Worm (Caenorhabditis elegans) whole organism, midembryonic: ENCODE measurements around the gene M01B2.8.
"Not testable (repeated sequence)": the region's sequence is repeated elsewhere in the genome, so short reads cannot be mapped to it uniquely, and the experiment has no call there.

Experiments used
- T22C8.4 ChIP-seq: fragments of 200-800 bp; sonication (Bioruptor generic); IDR thresholded peaks from 2 replicates; pipeline ENCODE4 v1.3.6; 2022; ENCODE audit warnings: missing genetic modification characterization, missing compliant biosample characterization
- cog-1 ChIP-seq: sonication (generic microtip); optimal IDR thresholded peaks from 2 replicates; lab custom pipeline; 2016; ENCODE audit warnings: missing genetic modification characterization, missing compliant biosample characterization
- flt-1 ChIP-seq: fragments of 200-800 bp; sonication (Bioruptor generic); IDR thresholded peaks from 2 replicates; pipeline ENCODE4 v1.3.6; 2022; ENCODE audit warnings: missing genetic modification characterization, missing compliant biosample characterization
- klf-2 ChIP-seq: fragments of 200-800 bp; sonication (Bioruptor generic); conservative IDR thresholded peaks from 2 replicates; pipeline ENCODE4 v1.3.6; 2022; ENCODE audit warnings: missing genetic modification reagents, missing genetic modification characterization, missing compliant biosample characterization
- med-1 ChIP-seq: sonication (generic microtip); optimal IDR thresholded peaks from 2 replicates; lab custom pipeline; 2017; ENCODE audit warnings: missing genetic modification characterization, mild to moderate bottlenecking, missing compliant biosample characterization, antibody characterized with exemption, missing genetic modification reagents; ENCODE audit not compliant: insufficient read depth
- ref-1 ChIP-seq: fragments of 200-800 bp; sonication (Bioruptor generic); conservative IDR thresholded peaks from 2 replicates; pipeline ENCODE4 v1.3.6; 2022; ENCODE audit warnings: missing genetic modification reagents, missing genetic modification characterization, missing compliant biosample characterization
- tab-1 ChIP-seq: fragments of 200-800 bp; sonication (Bioruptor generic); IDR thresholded peaks from 2 replicates; pipeline ENCODE4 v1.3.6; 2022; ENCODE audit warnings: missing genetic modification characterization, missing compliant biosample characterization
- ztf-23 ChIP-seq: fragments of 200-800 bp; sonication (Bioruptor generic); IDR thresholded peaks from 2 replicates; pipeline ENCODE4 v1.3.6; 2022; ENCODE audit warnings: missing genetic modification reagents, missing genetic modification characterization, missing compliant biosample characterization
- ztf-29 ChIP-seq: fragments of 200-800 bp; sonication (Bioruptor generic); IDR thresholded peaks from 2 replicates; pipeline ENCODE4 v1.3.6; 2022; ENCODE audit warnings: missing genetic modification reagents, missing genetic modification characterization, missing compliant biosample characterization

The M01B2.8 gene

DNA sequence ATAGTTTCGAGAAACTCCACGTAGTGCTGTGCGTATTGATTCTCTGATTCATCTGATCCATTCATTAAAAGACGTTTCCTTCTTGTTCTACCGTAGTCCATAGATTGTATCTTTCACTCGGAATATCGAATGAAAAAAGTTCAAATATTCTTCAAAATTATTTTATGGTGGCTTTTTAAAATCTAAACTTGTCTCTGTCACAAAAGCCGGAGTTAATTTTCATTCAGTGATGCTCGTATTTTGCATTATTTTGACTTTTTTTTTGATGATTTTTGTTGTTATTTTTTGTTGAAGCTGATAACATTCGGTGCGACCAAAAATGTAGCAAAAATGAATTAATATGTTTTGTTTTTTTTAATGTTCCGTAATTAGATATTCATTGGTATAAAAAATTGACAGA is 24.3 kb upstream of the M01B2.8 start, which contains the start of gene nhr-164:
TSS of gene nhr-164 (minus strand) at position 101 of the 400 bp plus-strand sequence.
- TF ChIP-seq ztf-29 (GFP tag; lab: Robert Waterston, UW) (no peak), ztf-23 (no peak), ref-1 (GFP tag; lab: Robert Waterston, UW) (no peak), cog-1 (tag; lab: Kevin White, UChicago) (no peak), med-1 (no peak), tab-1 (no peak), klf-2 (no peak), T22C8.4 (GFP tag; lab: Robert Waterston, UW) (no peak), flt-1 (GFP tag; lab: Robert Waterston, UW) (no peak)

DNA sequence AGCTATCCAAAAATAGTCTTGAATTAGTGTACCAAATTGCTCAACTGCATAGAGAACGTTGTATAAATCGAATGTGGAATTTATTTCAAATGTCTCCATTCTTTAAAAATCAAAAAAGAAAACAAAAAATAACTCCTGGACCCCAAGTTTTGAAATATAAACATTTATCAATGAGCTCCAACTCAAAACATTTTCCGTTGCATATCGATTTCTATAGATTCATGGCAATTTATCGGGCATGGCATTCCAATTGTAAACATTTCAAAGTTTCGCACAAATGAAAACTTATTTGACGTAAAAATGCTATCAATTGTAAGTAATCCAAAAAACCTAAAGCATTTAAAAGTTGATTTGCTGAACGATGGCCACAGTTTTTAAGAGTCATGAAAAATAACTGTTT is 21.5 kb upstream of the M01B2.8 start, which contains the start of gene srw-12:
TSS of gene srw-12 (minus strand) at position 101 of the 400 bp plus-strand sequence.
- TF ChIP-seq ztf-29 (GFP tag; lab: Robert Waterston, UW) (no peak), cog-1 (tag; lab: Kevin White, UChicago) (no peak), ztf-23 (no peak), flt-1 (GFP tag; lab: Robert Waterston, UW) (no peak), T22C8.4 (GFP tag; lab: Robert Waterston, UW) (no peak), klf-2 (no peak), ref-1 (GFP tag; lab: Robert Waterston, UW) (no peak), tab-1 (no peak), med-1 (no peak)

- TF ChIP-seq cog-1 (tag; lab: Kevin White, UChicago), result no peak
- TF ChIP-seq flt-1 (GFP tag; lab: Robert Waterston, UW), result no peak
- TF ChIP-seq tab-1, result no peak
- TF ChIP-seq ref-1 (GFP tag; lab: Robert Waterston, UW), result no peak
These were observed 19.8 kb upstream of the M01B2.8 start, which contains the start of gene srw-11 for ce11 chrV:15240215-15240614. TSS of gene srw-11 (minus strand) at chrV:15240315.

ce11 chrV:15241259-15241658 is 18.7 kb upstream of the M01B2.8 start, which contains the start of gene chil-12:
TSS of gene chil-12 (plus strand) at chrV:15241559.
- TF ChIP-seq flt-1 (GFP tag; lab: Robert Waterston, UW), result no peak
- no peak for TF ChIP-seq klf-2
- no peak for TF ChIP-seq med-1
- no peak for TF ChIP-seq ztf-23
- TF ChIP-seq tab-1, result no peak
- no peak for TF ChIP-seq ztf-29 (GFP tag; lab: Robert Waterston, UW)
- TF ChIP-seq T22C8.4 (GFP tag; lab: Robert Waterston, UW), result no peak
- no peak for TF ChIP-seq ref-1 (GFP tag; lab: Robert Waterston, UW)
- TF ChIP-seq cog-1 (tag; lab: Kevin White, UChicago), result no peak

DNA sequence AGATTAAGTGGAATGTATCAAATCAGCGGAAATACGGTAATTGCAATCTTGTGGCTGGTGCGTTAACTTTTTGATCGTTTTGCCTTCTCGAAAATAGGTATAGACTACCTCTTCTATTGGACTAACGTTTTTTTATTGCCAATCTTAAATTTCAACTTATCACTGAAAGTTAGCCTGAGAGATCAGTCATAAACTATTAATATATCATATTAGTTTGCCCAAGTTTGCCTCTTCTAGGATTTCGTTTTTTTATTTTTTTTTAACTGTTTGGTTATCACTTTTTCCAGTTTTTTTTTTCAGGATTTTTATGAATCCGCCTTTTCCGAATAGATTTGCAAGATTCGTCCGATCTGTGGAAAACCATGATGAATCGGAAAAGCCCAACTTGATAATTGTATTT is 15.5 kb upstream of the M01B2.8 start, which contains the start of gene kin-30:
TSS of gene kin-30 (plus strand) at position 301 of the 400 bp plus-strand sequence.
- TF ChIP-seq cog-1 (tag; lab: Kevin White, UChicago) (no peak), klf-2 (no peak), tab-1 (no peak), T22C8.4 (GFP tag; lab: Robert Waterston, UW) (no peak), ref-1 (GFP tag; lab: Robert Waterston, UW) (no peak), ztf-23 (no peak), flt-1 (GFP tag; lab: Robert Waterston, UW) (no peak), ztf-29 (GFP tag; lab: Robert Waterston, UW) (no peak), med-1 (no peak)

- TF ChIP-seq klf-2; ztf-29 (GFP tag; lab: Robert Waterston, UW); med-1: not testable (repeated sequence)
These were observed 9.7 kb upstream of the M01B2.8 start, which contains the start of gene srd-28 for ce11 chrV:15250304-15250703. TSS of gene srd-28 (plus strand) at chrV:15250604.

DNA sequence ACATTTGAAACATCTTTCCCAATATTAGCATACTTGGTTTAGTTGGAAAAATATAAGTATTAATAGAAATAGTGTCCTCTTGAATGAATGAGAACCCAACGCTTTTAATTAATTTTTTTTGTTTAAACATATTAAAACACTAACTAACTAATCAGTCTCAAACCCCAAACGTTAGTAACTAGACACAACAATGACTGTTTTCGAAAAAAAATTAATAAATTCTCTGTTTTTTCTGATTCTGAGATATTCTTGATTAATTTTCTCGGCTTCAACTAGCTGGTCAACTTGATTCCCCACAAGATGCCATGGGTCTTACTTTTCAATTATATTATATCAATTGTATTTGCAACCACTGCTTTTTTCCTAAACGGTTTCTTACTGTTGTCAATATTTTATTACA is 7.9 kb upstream of the M01B2.8 start, which contains the start of gene srbc-76:
TSS of gene srbc-76 (plus strand) at position 301 of the 400 bp plus-strand sequence.
- no peak for TF ChIP-seq med-1
- no peak for TF ChIP-seq ztf-23
- no peak for TF ChIP-seq T22C8.4 (GFP tag; lab: Robert Waterston, UW)
- TF ChIP-seq cog-1 (tag; lab: Kevin White, UChicago), result no peak
- TF ChIP-seq tab-1, result no peak

DNA sequence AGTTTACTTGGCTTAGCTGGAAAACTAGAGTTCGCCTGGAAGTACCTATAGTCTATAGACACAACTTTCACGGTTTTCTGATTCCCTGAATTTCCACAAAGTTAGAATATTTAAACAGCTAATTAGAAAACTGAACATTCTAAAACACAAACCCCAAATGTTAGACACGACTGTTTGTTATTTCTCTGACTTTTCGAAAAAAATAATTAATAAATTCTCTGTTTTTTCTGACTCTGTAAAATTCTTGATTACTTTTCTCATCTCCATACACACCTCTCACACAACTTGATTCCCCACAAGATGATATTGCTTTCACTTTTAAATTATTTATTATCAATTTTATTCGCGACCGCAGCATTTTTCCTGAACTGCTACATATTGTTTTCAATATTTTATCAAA is 6.5 kb upstream of the M01B2.8 start, which contains the start of gene srbc-75:
TSS of gene srbc-75 (plus strand) at position 301 of the 400 bp plus-strand sequence.
- TF ChIP-seq flt-1 (GFP tag; lab: Robert Waterston, UW) (no peak), ztf-29 (GFP tag; lab: Robert Waterston, UW) (no peak), ztf-23 (no peak), med-1 (no peak), ref-1 (GFP tag; lab: Robert Waterston, UW) (no peak), klf-2 (no peak), tab-1 (no peak), cog-1 (tag; lab: Kevin White, UChicago) (no peak), T22C8.4 (GFP tag; lab: Robert Waterston, UW) (no peak)

- not testable (repeated sequence) for TF ChIP-seq ztf-23; med-1; flt-1 (GFP tag; lab: Robert Waterston, UW)
These were observed 3.3 kb upstream of the M01B2.8 start, which contains the start of gene srsx-39 for ce11 chrV:15256669-15257068. TSS of gene srsx-39 (minus strand) at chrV:15256769.

DNA sequence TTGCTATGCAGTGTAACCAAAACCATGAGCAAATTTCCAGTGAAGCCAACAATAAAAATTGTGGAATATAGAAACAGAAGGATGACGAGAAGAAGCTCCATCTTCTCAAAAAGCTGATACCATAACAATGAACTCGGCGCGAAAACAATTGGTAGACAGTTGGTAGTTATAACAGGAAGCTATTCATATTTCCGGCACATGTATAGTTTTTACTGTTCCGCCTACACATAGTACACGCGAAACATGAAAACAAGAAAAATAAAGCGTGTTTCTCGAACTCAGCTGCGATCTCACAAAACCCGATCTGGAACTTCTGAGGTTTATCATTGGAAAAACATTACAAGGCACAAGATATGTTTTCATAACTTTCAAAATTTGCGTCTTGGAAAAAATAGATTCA is 955 bp upstream of the M01B2.8 start, which contains the start of gene srsx-37:
TSS of gene srsx-37 (minus strand) at position 101 of the 400 bp plus-strand sequence.
- no peak for TF ChIP-seq T22C8.4 (GFP tag; lab: Robert Waterston, UW)
- TF ChIP-seq tab-1, result no peak
- no peak for TF ChIP-seq flt-1 (GFP tag; lab: Robert Waterston, UW)
- TF ChIP-seq cog-1 (tag; lab: Kevin White, UChicago), result no peak
- no peak for TF ChIP-seq ref-1 (GFP tag; lab: Robert Waterston, UW)
- no peak for TF ChIP-seq ztf-23
- no peak for TF ChIP-seq med-1
- TF ChIP-seq ztf-29 (GFP tag; lab: Robert Waterston, UW), result no peak
- no peak for TF ChIP-seq klf-2
